Fruit fly (Drosophila melanogaster) whole organism, wandering third instar larva: ENCODE results near the gene CG13075.
A peak's percentile ranks its signal among the peaks of the same experiment; 100 is the strongest.

Experiments used
- CG32264 ChIP-seq: fragments of 200-800 bp; sonication (Bioruptor generic); optimal IDR thresholded peaks from 2 replicates; lab custom pipeline; 2016; ENCODE audit warnings: missing biosample characterization, missing genetic modification characterization
- Dif ChIP-seq: fragments of 200-275, 200-300 bp; sonication (Bioruptor generic); optimal IDR thresholded peaks from 2 replicates; lab custom pipeline; 2018; ENCODE audit warnings: missing biosample characterization, missing genetic modification characterization; ENCODE audit not compliant: partially characterized antibody
- Hr83 ChIP-seq: fragments of 200-300 bp; sonication (Bioruptor generic); optimal IDR thresholded peaks from 2 replicates; lab custom pipeline; 2016; ENCODE audit warnings: missing biosample characterization, mild to moderate bottlenecking, missing genetic modification characterization, moderate library complexity; ENCODE audit not compliant: poor library complexity, severe bottlenecking
- Mio ChIP-seq: sonication (Bioruptor generic); optimal IDR thresholded peaks from 2 replicates; lab custom pipeline; 2016; ENCODE audit warnings: missing biosample characterization, missing genetic modification characterization
- Myc ChIP-seq: fragments of >200 bp; optimal IDR thresholded peaks from 2 replicates; lab custom pipeline; 2017
- dl ChIP-seq, 2 experiments: fragments of 175-275, 200-275 bp in 1 of 2; fragments of 200-275 bp in 1 of 2; sonication (Bioruptor generic); optimal IDR thresholded peaks; lab custom pipeline; 2018; ENCODE audit warnings: mild to moderate bottlenecking in 2 of 2, missing biosample characterization in 2 of 2, missing genetic modification characterization in 2 of 2, moderate library complexity in 2 of 2; ENCODE audit not compliant: partially characterized antibody in 2 of 2, insufficient read depth in 1 of 2
- fru ChIP-seq: fragments of 200-800 bp; sonication (Bioruptor generic); optimal IDR thresholded peaks from 3 replicates; lab custom pipeline; 2016; ENCODE audit warnings: missing biosample characterization, mild to moderate bottlenecking, missing genetic modification characterization
- jim ChIP-seq: fragments of 175-275, 200-325 bp; sonication (Bioruptor generic); optimal IDR thresholded peaks from 2 replicates; lab custom pipeline; 2016; ENCODE audit warnings: missing biosample characterization, mild to moderate bottlenecking, missing genetic modification characterization
- lola ChIP-seq: fragments of >200 bp; optimal IDR thresholded peaks from 2 replicates; lab custom pipeline; 2017; ENCODE audit warnings: missing biosample characterization, missing genetic modification characterization
- sage ChIP-seq: fragments of 200-800 bp; sonication (Bioruptor generic); optimal IDR thresholded peaks from 2 replicates; lab custom pipeline; 2016; ENCODE audit warnings: missing biosample characterization, mild to moderate bottlenecking, missing genetic modification characterization
- usp ChIP-seq: fragments of >200 bp; optimal IDR thresholded peaks from 2 replicates; lab custom pipeline; 2017; ENCODE audit warnings: missing biosample characterization, missing genetic modification characterization

- TF ChIP-seq fru (GFP tag; lab: Kevin White, UChicago) (peak; percentile 17), Dif (GFP tag; lab: Kevin White, UChicago) (no peak), lola (no peak), sage (GFP tag; lab: Kevin White, UChicago) (no peak), usp (no peak), Hr83 (GFP tag; lab: Kevin White, UChicago) (no peak), Myc (lab: Kevin White, UChicago) (no peak), jim (GFP tag; lab: Kevin White, UChicago) (no peak), CG32264 (GFP tag; lab: Kevin White, UChicago) (no peak), dl (GFP tag; optimal IDR thresholded peaks at IDR 0.05; lab: Kevin White, UChicago; ENCODE audit: insufficient read depth in 1 of 2, partially characterized antibody in 2 of 2) (no peak), Mio (no peak)
Measured at dm6 chr3L:16045083-16045830, 38.5 kb upstream of the CG13075 start.
